Fruit fly (Drosophila melanogaster): ENCODE data around the gene pns.

DNA sequence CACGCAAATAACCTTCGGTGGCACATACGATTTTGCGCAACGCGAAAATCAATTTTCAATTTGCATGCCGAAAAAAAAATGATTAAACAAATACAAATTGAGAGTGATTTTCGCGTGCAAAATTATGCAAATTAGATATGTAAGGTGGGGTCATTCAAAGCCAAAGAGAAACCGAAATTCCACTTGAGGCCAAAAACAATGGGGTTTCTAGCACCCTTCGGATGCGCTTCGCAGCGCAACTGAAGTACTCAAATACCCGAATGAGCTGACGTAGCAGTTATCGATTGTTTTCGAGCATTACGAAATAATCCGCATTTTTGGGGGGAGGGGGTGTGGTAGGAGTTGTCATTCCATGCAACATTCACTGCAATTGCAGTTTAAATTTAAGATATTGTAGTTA is 43.9 kb downstream of the pns start:
- no peak for TF ChIP-seq CG12942 (GFP tag; optimal IDR thresholded peaks at IDR 0.05)
- TF ChIP-seq CG31388 (GFP tag; optimal IDR thresholded peaks at IDR 0.05) = no peak
- no peak for TF ChIP-seq Dp (GFP tag; optimal IDR thresholded peaks at IDR 0.05)
- TF ChIP-seq crc (GFP tag; optimal IDR thresholded peaks at IDR 0.05) = no peak
- no peak for TF ChIP-seq bcd (GFP tag; optimal IDR thresholded peaks at IDR 0.05)
- TF ChIP-seq inv (GFP tag; IDR thresholded peaks at IDR 0.05; ENCODE audit: partially characterized antibody) = no peak
- no peak for TF ChIP-seq Dll (GFP tag; IDR thresholded peaks at IDR 0.05; ENCODE audit: partially characterized antibody)

Data from whole organism, embryonic.